Worm (Caenorhabditis elegans) whole organism, mixed stage, embryonic: ENCODE data around the gene jmjd-1.1.

Experiments
- bed-3 ChIP-seq: fragments of 200-800 bp; sonication (Bioruptor generic); optimal IDR thresholded peaks from 3 replicates; lab custom pipeline; 2018; ENCODE audit warnings: mild to moderate bottlenecking, missing genetic modification characterization, moderate library complexity, missing compliant biosample characterization
- blmp-1 ChIP-seq: fragments of 150-350 bp; optimal IDR thresholded peaks from 2 replicates; lab custom pipeline; 2014; ENCODE audit warnings: missing biosample characterization, missing genetic modification characterization
- elt-1 ChIP-seq: sonication (generic microtip); optimal IDR thresholded peaks from 2 replicates; lab custom pipeline; 2017; ENCODE audit warnings: missing genetic modification characterization, mild to moderate bottlenecking, missing compliant biosample characterization, antibody characterized with exemption, moderate library complexity, borderline replicate concordance; ENCODE audit not compliant: insufficient read depth
- flh-1 ChIP-seq: fragments of 200-800 bp; sonication (Bioruptor generic); optimal IDR thresholded peaks from 2 replicates; lab custom pipeline; 2018; ENCODE audit warnings: mild to moderate bottlenecking, missing genetic modification characterization, moderate library complexity, missing compliant biosample characterization
- hlh-1 ChIP-seq: fragments of 150-350 bp; optimal IDR thresholded peaks from 2 replicates; lab custom pipeline; 2014; ENCODE audit warnings: missing biosample characterization, missing genetic modification reagents, missing genetic modification characterization
- nhr-12 ChIP-seq: fragments of 150-350 bp; optimal IDR thresholded peaks from 2 replicates; lab custom pipeline; 2014; ENCODE audit warnings: missing biosample characterization, missing genetic modification characterization
- nhr-2 ChIP-seq: fragments of 150-350 bp; optimal IDR thresholded peaks from 2 replicates; lab custom pipeline; 2014; ENCODE audit warnings: missing biosample characterization, missing genetic modification characterization
- nhr-237 ChIP-seq: fragments of 150-350 bp; optimal IDR thresholded peaks from 2 replicates; lab custom pipeline; 2014; ENCODE audit warnings: missing biosample characterization, missing genetic modification characterization
- nhr-28 ChIP-seq: fragments of 150-350 bp; optimal IDR thresholded peaks from 2 replicates; lab custom pipeline; 2014; ENCODE audit warnings: missing biosample characterization, missing genetic modification characterization
- nhr-76 ChIP-seq: sonication (generic microtip); optimal IDR thresholded peaks from 2 replicates; lab custom pipeline; 2017; ENCODE audit warnings: missing biosample characterization, missing genetic modification characterization
- pha-4 ChIP-seq: fragments of 150-350 bp; optimal IDR thresholded peaks from 2 replicates; lab custom pipeline; 2018; ENCODE audit warnings: missing biosample characterization, missing genetic modification reagents, missing genetic modification characterization
- snpc-4 ChIP-seq: fragments of 150-350 bp; optimal IDR thresholded peaks from 2 replicates; lab custom pipeline; 2014; ENCODE audit warnings: missing biosample characterization, missing genetic modification characterization
- unc-62 ChIP-seq: fragments of 150-350 bp; optimal IDR thresholded peaks from 2 replicates; lab custom pipeline; 2014; ENCODE audit warnings: missing biosample characterization, missing genetic modification reagents, missing genetic modification characterization

- no peak for TF ChIP-seq elt-1
- TF ChIP-seq pha-4 = no peak
- TF ChIP-seq nhr-76 = no peak
- no peak for TF ChIP-seq unc-62
- TF ChIP-seq nhr-2 (tag; lab: Kevin White, UChicago) = no peak
- TF ChIP-seq hlh-1 (tag; lab: Kevin White, UChicago) = no peak
- TF ChIP-seq flh-1 = no peak
- TF ChIP-seq blmp-1 (tag; lab: Kevin White, UChicago) = no peak
- TF ChIP-seq nhr-28 (tag; lab: Kevin White, UChicago) = no peak
- no peak for TF ChIP-seq nhr-12 (tag; lab: Kevin White, UChicago)
- TF ChIP-seq snpc-4 (tag; lab: Kevin White, UChicago) = no peak
- TF ChIP-seq bed-3 (GFP tag; lab: Kevin White, UChicago) = no peak
- no peak for TF ChIP-seq nhr-237 (tag; lab: Kevin White, UChicago)
Observed at ce11 chrII:11842317-11842716, 36.0 kb downstream of the jmjd-1.1 start, which contains the start of gene T27D12.1.
